Worm (Caenorhabditis elegans): ENCODE measurements around the gene ZK792.4.

Gene ZK792.4

ce11 chrIV:11681905-11682304 is at the start of gene ZK792.4:
Gene ZK792.4, minus strand, starts transcription at chrIV:11682005.
- no peak for TF ChIP-seq unc-62 (GFP tag; optimal IDR thresholded peaks at IDR 0.05)

ce11 chrIV:11723255-11723654 is 41.5 kb upstream of the ZK792.4 start:
- TF ChIP-seq unc-62 (GFP tag; optimal IDR thresholded peaks at IDR 0.05) = no peak

- TF ChIP-seq unc-62 (GFP tag; optimal IDR thresholded peaks at IDR 0.05) = no peak
Measured at ce11 chrIV:11721878-11722277, 40.1 kb upstream of the ZK792.4 start.

ce11 chrIV:11718653-11719052 is 36.8 kb upstream of the ZK792.4 start:
- TF ChIP-seq unc-62 (GFP tag; optimal IDR thresholded peaks at IDR 0.05) = no peak

ce11 chrIV:11717094-11717876 is 35.5 kb upstream of the ZK792.4 start:
- TF ChIP-seq unc-62 (GFP tag; optimal IDR thresholded peaks at IDR 0.05) = no peak

- TF ChIP-seq unc-62 (GFP tag; optimal IDR thresholded peaks at IDR 0.05) = no peak
Measured at ce11 chrIV:11716414-11716813, 34.6 kb upstream of the ZK792.4 start.

ce11 chrIV:11714739-11715138 is 32.9 kb upstream of the ZK792.4 start, which contains the start of gene magi-1:
Gene magi-1, plus strand, starts transcription at chrIV:11715039.
- no peak for TF ChIP-seq unc-62 (GFP tag; optimal IDR thresholded peaks at IDR 0.05)

ce11 chrIV:11713289-11713688 is 31.5 kb upstream of the ZK792.4 start:
- no peak for TF ChIP-seq unc-62 (GFP tag; optimal IDR thresholded peaks at IDR 0.05)

ce11 chrIV:11710331-11710730 is 28.5 kb upstream of the ZK792.4 start:
- no peak for TF ChIP-seq unc-62 (GFP tag; optimal IDR thresholded peaks at IDR 0.05)

- no peak for TF ChIP-seq unc-62 (GFP tag; optimal IDR thresholded peaks at IDR 0.05)
Measured at ce11 chrIV:11703685-11704296, 22.0 kb upstream of the ZK792.4 start, which contains the start of the genes T22B3.3 and alg-3. Gene T22B3.3, minus strand, starts transcription at chrIV:11703785. Gene alg-3, plus strand, starts transcription at chrIV:11704246.

ce11 chrIV:11701878-11702277 is 20.1 kb upstream of the ZK792.4 start:
- no peak for TF ChIP-seq unc-62 (GFP tag; optimal IDR thresholded peaks at IDR 0.05)

ce11 chrIV:11700752-11701151 is 18.9 kb upstream of the ZK792.4 start, which contains the start of gene dpy-20:
Gene dpy-20, minus strand, starts transcription at chrIV:11700852.
- no peak for TF ChIP-seq unc-62 (GFP tag; optimal IDR thresholded peaks at IDR 0.05)

ce11 chrIV:11700100-11700499 is 18.3 kb upstream of the ZK792.4 start:
- no peak for TF ChIP-seq unc-62 (GFP tag; optimal IDR thresholded peaks at IDR 0.05)

ce11 chrIV:11697514-11697913 is 15.7 kb upstream of the ZK792.4 start:
- TF ChIP-seq unc-62 (GFP tag; optimal IDR thresholded peaks at IDR 0.05) = no peak

- TF ChIP-seq unc-62 (GFP tag; optimal IDR thresholded peaks at IDR 0.05) = no peak
Measured at ce11 chrIV:11695634-11696033, 13.8 kb upstream of the ZK792.4 start.

ce11 chrIV:11694143-11694542 is 12.3 kb upstream of the ZK792.4 start, which contains the start of gene ZK792.7:
Gene ZK792.7, plus strand, starts transcription at chrIV:11694443.
- no peak for TF ChIP-seq unc-62 (GFP tag; optimal IDR thresholded peaks at IDR 0.05)

- TF ChIP-seq unc-62 (GFP tag; optimal IDR thresholded peaks at IDR 0.05) = no peak
Measured at ce11 chrIV:11693493-11693892, 11.7 kb upstream of the ZK792.4 start, which contains the start of gene ZK792.12. Gene ZK792.12, plus strand, starts transcription at chrIV:11693793.
